Worm (Caenorhabditis elegans) whole organism, L1 larva: ENCODE measurements around the gene srv-24.

Experiments used
- C34B4.2 ChIP-seq: sonication (generic microtip); optimal IDR thresholded peaks from 2 replicates; lab custom pipeline; 2017; ENCODE audit warnings: mild to moderate bottlenecking, missing genetic modification characterization, missing compliant biosample characterization
- F16B12.6 ChIP-seq: fragments of 150-350 bp; optimal IDR thresholded peaks from 2 replicates; lab custom pipeline; 2014; ENCODE audit warnings: missing biosample characterization, missing genetic modification characterization
- alr-1 ChIP-seq: fragments of 200-800 bp; sonication (Bioruptor generic); optimal IDR thresholded peaks from 2 replicates; lab custom pipeline; 2018; ENCODE audit warnings: borderline replicate concordance, mild to moderate bottlenecking, missing genetic modification characterization, missing compliant biosample characterization
- aly-2 ChIP-seq: fragments of 150-350 bp; optimal IDR thresholded peaks from 2 replicates; lab custom pipeline; 2014; ENCODE audit warnings: missing biosample characterization, missing genetic modification characterization
- ama-1 ChIP-seq: fragments of 150-350 bp; optimal IDR thresholded peaks from 2 replicates; lab custom pipeline; 2014
- blmp-1 ChIP-seq: fragments of 150-350 bp; optimal IDR thresholded peaks from 2 replicates; lab custom pipeline; 2014; ENCODE audit warnings: missing biosample characterization, missing genetic modification characterization
- ceh-63 ChIP-seq: fragments of 200-800 bp; sonication (Bioruptor generic); optimal IDR thresholded peaks from 2 replicates; lab custom pipeline; 2018; ENCODE audit warnings: mild to moderate bottlenecking, missing genetic modification characterization, missing compliant biosample characterization
- ceh-82 ChIP-seq, 3 experiments: fragments of 150-350 bp in 1 of 3; sonication (generic microtip) in 2 of 3; optimal IDR thresholded peaks; 2 replicates each; lab custom pipeline; 2014 to 2017; ENCODE audit warnings: missing biosample characterization in 3 of 3, missing genetic modification characterization in 3 of 3
- dsc-1 ChIP-seq: sonication (generic microtip); optimal IDR thresholded peaks from 2 replicates; lab custom pipeline; 2016; ENCODE audit warnings: mild to moderate bottlenecking, missing genetic modification characterization, missing compliant biosample characterization
- efl-1 ChIP-seq, 4 experiments: fragments of 150-350 bp; optimal IDR thresholded peaks in 3 of 4; peaks in 1 of 4; 1 replicate in 1 of 4; 2 replicates in 3 of 4; lab custom pipeline; 2014; ENCODE audit warnings: missing biosample characterization in 2 of 4, missing genetic modification characterization in 2 of 4, missing genetic modification reagents in 2 of 4
- efl-3 ChIP-seq: fragments of 200-800 bp; sonication (Bioruptor generic); optimal IDR thresholded peaks from 2 replicates; lab custom pipeline; 2018; ENCODE audit warnings: mild to moderate bottlenecking, missing genetic modification characterization, missing compliant biosample characterization
- egl-13 ChIP-seq: sonication (generic microtip); optimal IDR thresholded peaks from 2 replicates; lab custom pipeline; 2016; ENCODE audit warnings: missing genotype, missing genetic modification reagents, missing genetic modification characterization, missing compliant biosample characterization
- elt-2 ChIP-seq: sonication (generic microtip); optimal IDR thresholded peaks from 2 replicates; lab custom pipeline; 2016; ENCODE audit warnings: missing genetic modification characterization, mild to moderate bottlenecking, inconsistent platforms, missing compliant biosample characterization, missing genetic modification reagents
- ets-5 ChIP-seq: fragments of 200-800 bp; sonication (Bioruptor generic); IDR thresholded peaks from 2 replicates; pipeline ENCODE4 v1.3.6; 2022; ENCODE audit warnings: missing genetic modification characterization, missing compliant biosample characterization
- fkh-10 ChIP-seq: sonication (generic microtip); optimal IDR thresholded peaks from 2 replicates; lab custom pipeline; 2017; ENCODE audit warnings: missing biosample characterization, missing genetic modification reagents, missing genetic modification characterization
- fkh-8 ChIP-seq: sonication (generic microtip); optimal IDR thresholded peaks from 2 replicates; lab custom pipeline; 2016; ENCODE audit warnings: mild to moderate bottlenecking, missing genetic modification characterization, missing compliant biosample characterization
- fos-1 ChIP-seq: fragments of 150-350 bp; optimal IDR thresholded peaks from 2 replicates; lab custom pipeline; 2014; ENCODE audit warnings: missing biosample characterization, missing genetic modification characterization
- hlh-17 ChIP-seq: fragments of 200-800 bp; sonication (Bioruptor generic); optimal IDR thresholded peaks from 2 replicates; lab custom pipeline; 2018; ENCODE audit warnings: missing genetic modification characterization, mild to moderate bottlenecking, missing compliant biosample characterization, moderate library complexity, borderline replicate concordance
- hlh-4 ChIP-seq: sonication (generic microtip); optimal IDR thresholded peaks from 2 replicates; lab custom pipeline; 2016; ENCODE audit warnings: mild to moderate bottlenecking, missing genetic modification characterization, missing compliant biosample characterization
- hpl-2 ChIP-seq: fragments of 150-350 bp; optimal IDR thresholded peaks from 2 replicates; lab custom pipeline; 2014; ENCODE audit warnings: missing biosample characterization, missing genetic modification reagents, missing genetic modification characterization
- irx-1 ChIP-seq: sonication (generic microtip); optimal IDR thresholded peaks from 2 replicates; lab custom pipeline; 2016; ENCODE audit warnings: missing genetic modification characterization, missing compliant biosample characterization
- lir-3 ChIP-seq: sonication (generic microtip); optimal IDR thresholded peaks from 2 replicates; lab custom pipeline; 2016; ENCODE audit warnings: mild to moderate bottlenecking, missing genetic modification characterization, moderate library complexity, missing compliant biosample characterization; ENCODE audit not compliant: poor library complexity
- lsy-2 ChIP-seq, 2 experiments: fragments of 150-350 bp; optimal IDR thresholded peaks; 2 replicates each; lab custom pipeline; 2014; ENCODE audit warnings: missing biosample characterization in 2 of 2, missing genetic modification characterization in 2 of 2
- mab-9 ChIP-seq: fragments of 200-800 bp; sonication (Bioruptor generic); IDR thresholded peaks from 2 replicates; pipeline ENCODE4 v1.3.6; 2022; ENCODE audit warnings: missing genetic modification reagents, missing genetic modification characterization, missing compliant biosample characterization
- mef-2 ChIP-seq: fragments of 150-350 bp; optimal IDR thresholded peaks from 2 replicates; lab custom pipeline; 2014; ENCODE audit warnings: missing biosample characterization, missing genetic modification characterization
- nhr-11 ChIP-seq: fragments of 150-350 bp; optimal IDR thresholded peaks from 2 replicates; lab custom pipeline; 2014; ENCODE audit warnings: missing biosample characterization, missing genetic modification characterization
- nhr-12 ChIP-seq: sonication (generic microtip); optimal IDR thresholded peaks from 2 replicates; lab custom pipeline; 2017; ENCODE audit warnings: missing biosample characterization, missing genetic modification characterization
- nhr-19 ChIP-seq: fragments of 200-800 bp; sonication (Bioruptor generic); conservative IDR thresholded peaks from 2 replicates; pipeline ENCODE4 v1.3.6; 2022; ENCODE audit warnings: missing genetic modification characterization, missing compliant biosample characterization
- nhr-20 ChIP-seq: sonication (generic microtip); optimal IDR thresholded peaks from 2 replicates; lab custom pipeline; 2016; ENCODE audit warnings: mild to moderate bottlenecking, missing genetic modification characterization, missing compliant biosample characterization
- nhr-237 ChIP-seq: fragments of 150-350 bp; optimal IDR thresholded peaks from 2 replicates; lab custom pipeline; 2014; ENCODE audit warnings: missing biosample characterization, missing genetic modification characterization
- nhr-47 ChIP-seq: sonication (generic microtip); optimal IDR thresholded peaks from 2 replicates; lab custom pipeline; 2016; ENCODE audit warnings: mild to moderate bottlenecking, missing genetic modification characterization, moderate library complexity, missing compliant biosample characterization
- nhr-71 ChIP-seq: sonication (generic microtip); optimal IDR thresholded peaks from 2 replicates; lab custom pipeline; 2016; ENCODE audit warnings: mild to moderate bottlenecking, missing genetic modification characterization, moderate library complexity, missing compliant biosample characterization
- nhr-76 ChIP-seq: sonication (generic microtip); optimal IDR thresholded peaks from 2 replicates; lab custom pipeline; 2017; ENCODE audit warnings: missing biosample characterization, missing genetic modification characterization
- nhr-84 ChIP-seq: sonication (generic microtip); optimal IDR thresholded peaks from 2 replicates; lab custom pipeline; 2017; ENCODE audit warnings: missing biosample characterization, missing genetic modification characterization
- nhr-85 ChIP-seq: sonication (generic microtip); peaks from one replicate; lab custom pipeline; 2016; ENCODE audit warnings: missing genetic modification characterization, inconsistent platforms, missing compliant biosample characterization
- nhr-90 ChIP-seq: sonication (generic microtip); optimal IDR thresholded peaks from 2 replicates; lab custom pipeline; 2016; ENCODE audit warnings: mild to moderate bottlenecking, missing genetic modification characterization, missing compliant biosample characterization; ENCODE audit not compliant: poor library complexity
- pag-3 ChIP-seq: sonication (generic microtip); optimal IDR thresholded peaks from 2 replicates; lab custom pipeline; 2017; ENCODE audit warnings: missing genetic modification characterization, mild to moderate bottlenecking, missing compliant biosample characterization, antibody characterized with exemption, borderline replicate concordance; ENCODE audit not compliant: insufficient read depth
- pax-3 ChIP-seq: fragments of 200-800 bp; sonication (Bioruptor generic); optimal IDR thresholded peaks from 2 replicates; lab custom pipeline; 2018; ENCODE audit warnings: mild to moderate bottlenecking, missing genetic modification characterization, moderate library complexity, missing compliant biosample characterization
- sox-4 ChIP-seq: sonication (generic microtip); optimal IDR thresholded peaks from 2 replicates; lab custom pipeline; 2016; ENCODE audit warnings: missing genetic modification characterization, missing compliant biosample characterization
- sup-37 ChIP-seq: fragments of 200-800 bp; sonication (Bioruptor generic); optimal IDR thresholded peaks from 2 replicates; lab custom pipeline; 2018; ENCODE audit warnings: mild to moderate bottlenecking, missing genetic modification characterization, missing compliant biosample characterization
- swsn-7 ChIP-seq: sonication (generic microtip); optimal IDR thresholded peaks from 2 replicates; lab custom pipeline; 2016; ENCODE audit warnings: missing genetic modification characterization, missing compliant biosample characterization
- tbx-2 ChIP-seq: sonication (generic microtip); optimal IDR thresholded peaks from 2 replicates; lab custom pipeline; 2016; ENCODE audit warnings: missing genetic modification characterization, missing compliant biosample characterization
- tlp-1 ChIP-seq: fragments of 150-350 bp; optimal IDR thresholded peaks from 2 replicates; lab custom pipeline; 2014; ENCODE audit warnings: missing biosample characterization, missing genetic modification characterization
- unc-130 ChIP-seq: fragments of 150-350 bp; optimal IDR thresholded peaks from 2 replicates; lab custom pipeline; 2017; ENCODE audit warnings: missing biosample characterization, missing genetic modification characterization, inconsistent platforms
- unc-30 ChIP-seq: sonication (generic microtip); optimal IDR thresholded peaks from 2 replicates; lab custom pipeline; 2017; ENCODE audit warnings: missing biosample characterization, missing genetic modification characterization
- unc-86 ChIP-seq: sonication (generic microtip); optimal IDR thresholded peaks from 2 replicates; lab custom pipeline; 2016; ENCODE audit warnings: missing genetic modification characterization, missing compliant biosample characterization
- zip-4 ChIP-seq: fragments of 200-800 bp; sonication (Bioruptor generic); optimal IDR thresholded peaks from 2 replicates; lab custom pipeline; 2018; ENCODE audit warnings: mild to moderate bottlenecking, missing genetic modification characterization, moderate library complexity, missing compliant biosample characterization

The srv-24 gene

DNA sequence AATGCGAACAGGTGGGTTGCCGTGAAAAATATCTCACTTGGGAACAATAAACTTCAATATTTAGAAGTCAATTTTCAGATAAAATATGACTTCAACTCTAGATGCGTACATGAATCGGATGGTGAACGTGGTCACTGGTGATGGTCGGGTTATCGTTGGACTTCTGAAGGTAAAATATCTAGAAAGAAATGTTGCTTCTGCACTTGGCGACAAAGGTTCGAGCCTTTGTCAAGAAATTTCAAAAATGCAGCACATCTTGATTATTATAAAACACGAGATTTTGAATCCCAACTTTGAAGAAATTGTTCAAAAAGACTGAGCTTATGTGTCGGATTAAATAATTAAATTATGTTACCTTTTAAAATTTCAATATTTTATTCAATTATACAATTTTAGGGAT lies 35.8 kb upstream of the srv-24 start, which contains the start of gene lsm-8:
TSS of gene lsm-8 (plus strand) at position 79 of the 400 bp plus-strand sequence.
- TF ChIP-seq sox-4 (tag; lab: Kevin White, UChicago) (no peak), hpl-2 (GFP tag; lab: Kevin White, UChicago) (no peak), aly-2 (tag; lab: Kevin White, UChicago) (no peak), nhr-19 (GFP tag; lab: Robert Waterston, UW) (no peak), efl-1 (optimal IDR thresholded peaks at IDR 0.05; lab: Kevin White, UChicago) (no peak), efl-1 (GFP tag; optimal IDR thresholded peaks at IDR 0.05 in 1 of 2; lab: Kevin White, UChicago) (peak in 1 of 2 experiments; percentile 54), tlp-1 (tag; lab: Kevin White, UChicago) (no peak), nhr-85 (tag; lab: Kevin White, UChicago) (peak; percentile 51), nhr-71 (no peak), nhr-47 (tag; lab: Kevin White, UChicago) (no peak), tbx-2 (tag; lab: Kevin White, UChicago) (no peak), ceh-63 (no peak), lsy-2 (tag; optimal IDR thresholded peaks at IDR 0.05; lab: Kevin White, UChicago) (no peak), lir-3 (tag; lab: Kevin White, UChicago) (no peak), fkh-10 (GFP tag; lab: Kevin White, UChicago) (no peak)

DNA sequence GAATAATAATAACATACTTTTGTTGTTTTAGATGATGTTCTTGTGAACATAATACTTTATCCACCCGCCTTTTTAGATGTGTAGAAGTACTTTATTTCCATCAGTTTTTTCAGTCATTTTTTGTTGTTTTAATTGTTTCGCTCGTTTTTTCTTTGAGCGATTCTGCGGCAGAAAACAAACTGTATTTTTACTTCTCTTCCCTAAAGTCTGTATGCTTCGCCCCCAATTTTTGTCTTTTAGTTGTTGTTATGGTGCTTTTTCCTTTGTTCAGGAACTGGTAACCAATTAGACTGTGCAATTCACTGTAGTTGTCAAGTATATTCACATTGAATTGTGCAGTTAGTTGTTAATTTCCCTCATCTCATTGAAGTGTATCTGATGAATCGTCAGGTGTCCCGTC lies 35.1 kb upstream of the srv-24 start:
- no peak for TF ChIP-seq efl-3 (GFP tag; lab: Kevin White, UChicago)
- TF ChIP-seq alr-1 (tag; lab: Kevin White, UChicago): no peak
- no peak for TF ChIP-seq F16B12.6 (tag; lab: Kevin White, UChicago)
- no peak for TF ChIP-seq sup-37 (GFP tag; lab: Kevin White, UChicago)
- TF ChIP-seq nhr-237: no peak
- no peak for TF ChIP-seq C34B4.2 (tag; lab: Kevin White, UChicago)
- no peak for TF ChIP-seq dsc-1
- no peak for TF ChIP-seq nhr-11
- TF ChIP-seq fos-1 (tag; lab: Kevin White, UChicago): no peak
- no peak for TF ChIP-seq ama-1 (lab: Kevin White, UChicago)
- no peak for TF ChIP-seq ceh-82 (tag; optimal IDR thresholded peaks at IDR 0.05; lab: Kevin White, UChicago)
- no peak for TF ChIP-seq nhr-85 (tag; lab: Kevin White, UChicago)
- no peak for TF ChIP-seq aly-2 (tag; lab: Kevin White, UChicago)
- TF ChIP-seq nhr-20 (tag; lab: Kevin White, UChicago): no peak
- no peak for TF ChIP-seq blmp-1 (tag; lab: Kevin White, UChicago)
- no peak for TF ChIP-seq unc-130 (tag; lab: Kevin White, UChicago)
- TF ChIP-seq mab-9 (GFP tag; lab: Robert Waterston, UW): no peak
- no peak for TF ChIP-seq fkh-8 (tag; lab: Kevin White, UChicago)
- TF ChIP-seq, all 84 proteins: peak for 0

DNA sequence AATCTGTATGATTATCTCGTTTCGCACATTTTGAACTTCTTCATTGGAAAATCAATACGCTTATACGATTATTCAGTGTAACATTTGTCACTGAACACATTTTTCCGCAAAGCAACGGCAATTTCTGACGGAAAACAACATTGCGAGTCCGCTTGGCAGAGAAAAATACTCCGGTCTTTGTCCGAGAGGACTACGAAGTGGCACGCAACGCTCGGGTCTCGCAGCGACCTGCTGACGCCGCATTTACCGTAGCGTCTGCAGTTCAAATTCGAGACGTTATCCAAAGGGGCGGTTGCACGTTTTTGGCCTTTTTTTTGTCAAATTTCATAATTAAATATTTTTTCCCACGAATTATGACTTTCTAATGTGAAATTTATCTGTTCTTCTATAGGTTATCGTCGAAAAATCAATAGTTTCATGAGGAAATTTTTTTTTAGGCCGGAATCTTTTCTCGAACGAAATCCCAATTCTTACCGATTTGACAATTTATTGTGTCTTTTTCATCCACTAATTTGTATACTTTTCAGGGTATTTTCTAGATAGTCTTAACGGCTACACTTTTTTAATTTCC lies 33.1 kb upstream of the srv-24 start, which contains the start of gene sqd-1:
TSS of gene sqd-1 (plus strand) at position 521 of the 571 bp plus-strand sequence.
- TF ChIP-seq alr-1 (tag; lab: Kevin White, UChicago) (no peak), egl-13 (tag; lab: Kevin White, UChicago) (peak; percentile 96), zip-4 (GFP tag; lab: Kevin White, UChicago) (peak; percentile 94), elt-2 (tag; lab: Kevin White, UChicago) (peak; percentile 88), nhr-237 (peak; percentile 81), tbx-2 (tag; lab: Kevin White, UChicago) (peak; percentile 98), pax-3 (tag; lab: Kevin White, UChicago) (peak; percentile 95), unc-86 (tag; lab: Kevin White, UChicago) (peak; percentile 97), hlh-4 (tag; lab: Kevin White, UChicago) (no peak), unc-30 (no peak), irx-1 (peak; percentile 95), sup-37 (GFP tag; lab: Kevin White, UChicago) (peak; percentile 95), nhr-84 (tag; lab: Kevin White, UChicago) (no peak), nhr-90 (tag; lab: Kevin White, UChicago) (peak; percentile 98), swsn-7 (tag; lab: Kevin White, UChicago) (peak; percentile 98), ets-5 (0 out of 2 replicates have a peak, but pooled peaks have one; percentile 13), nhr-76 (tag; lab: Kevin White, UChicago) (peak; percentile 91), mef-2 (tag; lab: Kevin White, UChicago) (peak; percentile 92), nhr-12 (tag; lab: Kevin White, UChicago) (peak; percentile 46), pag-3 (tag; lab: Kevin White, UChicago) (no peak), hlh-17 (no peak), nhr-85 (tag; lab: Kevin White, UChicago) (peak; percentile 98), nhr-11 (peak; percentile 74), ceh-82 (tag; optimal IDR thresholded peaks at IDR 0.05; lab: Kevin White, UChicago) (peak; percentile 97 to 98 (median 97))
